Fruit fly (Drosophila melanogaster) whole organism, wandering third instar larva: ENCODE data around the gene CG4653.

ENCODE experiments used
- Hr78 ChIP-seq: fragments of >200 bp; optimal IDR thresholded peaks from 2 replicates; lab custom pipeline; 2017; ENCODE audit warnings: missing biosample characterization, missing genetic modification characterization
- Jra ChIP-seq: sonication (Bioruptor generic); optimal IDR thresholded peaks from 2 replicates; lab custom pipeline; 2016; ENCODE audit warnings: missing biosample characterization, missing genetic modification characterization
- br ChIP-seq: fragments of 200-800 bp; sonication (Bioruptor generic); optimal IDR thresholded peaks from 2 replicates; lab custom pipeline; 2016; ENCODE audit warnings: missing biosample characterization, missing genetic modification characterization
- sage ChIP-seq: fragments of 200-800 bp; sonication (Bioruptor generic); optimal IDR thresholded peaks from 2 replicates; lab custom pipeline; 2016; ENCODE audit warnings: missing biosample characterization, mild to moderate bottlenecking, missing genetic modification characterization

DNA sequence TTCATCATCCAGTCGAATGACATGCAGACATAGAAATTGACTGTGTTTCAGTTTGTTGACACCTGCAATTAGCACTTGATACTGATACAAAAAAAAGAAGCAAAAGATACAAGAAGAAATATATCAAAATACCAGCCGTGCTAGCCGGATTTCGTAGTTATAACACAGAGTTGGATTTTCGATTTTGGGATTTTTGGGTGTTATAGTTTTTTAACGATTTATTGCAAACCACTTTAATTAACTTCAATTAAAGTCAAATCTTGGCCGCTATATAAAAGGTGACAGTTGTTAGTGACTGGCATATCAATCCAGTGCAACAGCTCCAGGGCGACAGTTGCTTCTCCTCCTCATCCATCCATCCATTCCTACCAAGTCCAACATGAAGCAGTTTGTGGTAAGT, 26.9 kb downstream of the CG4653 start, which contains the start of gene TwdlX:
- TF ChIP-seq Jra = no peak
- no peak for TF ChIP-seq br
- no peak for TF ChIP-seq Hr78 (GFP tag; lab: Kevin White, UChicago)
- no peak for TF ChIP-seq sage (GFP tag; lab: Kevin White, UChicago)
